Fruit fly (Drosophila melanogaster) whole organism, embryonic: ENCODE data around the gene ND-39.
A peak's percentile ranks its signal among the peaks of the same experiment; 100 is the strongest.

Source experiments
- CG10565 ChIP-seq: fragments of 200-800 bp; sonication (Bioruptor generic); optimal IDR thresholded peaks from 3 replicates; lab custom pipeline; 2016; ENCODE audit warnings: missing biosample characterization, mild to moderate bottlenecking, missing genetic modification characterization
- CG11560 ChIP-seq: fragments of 200-800 bp; sonication (Bioruptor generic); IDR thresholded peaks from 3 replicates; pipeline ENCODE4 v1.3.6; 2022; ENCODE audit warnings: missing biosample characterization, missing genetic modification characterization
- CG12155 ChIP-seq: fragments of 200-800 bp; sonication (Bioruptor generic); optimal IDR thresholded peaks from 3 replicates; lab custom pipeline; 2016; ENCODE audit warnings: missing biosample characterization, missing genetic modification characterization
- CG12219 ChIP-seq: fragments of 200-800 bp; sonication (Bioruptor generic); optimal IDR thresholded peaks from 3 replicates; lab custom pipeline; 2018; ENCODE audit warnings: missing biosample characterization, mild to moderate bottlenecking, missing genetic modification characterization
- CG1233 ChIP-seq: fragments of 200-800 bp; sonication (Bioruptor generic); optimal IDR thresholded peaks from 4 replicates; lab custom pipeline; 2018; ENCODE audit warnings: missing biosample characterization, mild to moderate bottlenecking, missing genetic modification characterization
- CG1529 ChIP-seq: fragments of 200-800 bp; sonication (Bioruptor generic); optimal IDR thresholded peaks from 3 replicates; lab custom pipeline; 2018; ENCODE audit warnings: missing biosample characterization, missing genetic modification characterization
- CG15479 ChIP-seq: fragments of 200-800 bp; sonication (Bioruptor generic); optimal IDR thresholded peaks from 3 replicates; lab custom pipeline; 2019; ENCODE audit warnings: missing biosample characterization, mild to moderate bottlenecking, missing genetic modification characterization, moderate library complexity
- CG32532 ChIP-seq: fragments of 200-800 bp; sonication (Bioruptor generic); IDR thresholded peaks from 2 replicates; pipeline ENCODE4 v1.3.6; 2022; ENCODE audit warnings: missing biosample characterization, missing genetic modification characterization
- CG32767 ChIP-seq: fragments of 200-800 bp; sonication (Bioruptor generic); IDR thresholded peaks from 2 replicates; pipeline ENCODE4 v1.3.6; 2022; ENCODE audit warnings: missing biosample characterization, missing genetic modification characterization
- CG43689 ChIP-seq: fragments of 200-800 bp; sonication (Bioruptor generic); IDR thresholded peaks from 2 replicates; pipeline ENCODE4 v1.3.6; 2022; ENCODE audit warnings: missing biosample characterization, missing genetic modification characterization
- CG6683 ChIP-seq: fragments of 200-800 bp; sonication (Bioruptor generic); optimal IDR thresholded peaks from 2 replicates; lab custom pipeline; 2017; ENCODE audit warnings: missing biosample characterization, mild to moderate bottlenecking, missing genetic modification characterization, missing genetic modification reagents
- CG7372 ChIP-seq: fragments of 200-800 bp; sonication (Bioruptor generic); IDR thresholded peaks from 2 replicates; pipeline ENCODE4 v1.3.6; 2022; ENCODE audit warnings: missing biosample characterization, missing genetic modification characterization
- CG7556 ChIP-seq: fragments of 200-800 bp; sonication (Bioruptor generic); optimal IDR thresholded peaks from 2 replicates; lab custom pipeline; 2017; ENCODE audit warnings: missing biosample characterization, mild to moderate bottlenecking, missing genetic modification characterization
- CG8290 ChIP-seq, 3 experiments: fragments of 200-800 bp; sonication (Bioruptor generic); optimal IDR thresholded peaks; 2 replicates each; lab custom pipeline; 2016 to 2019; ENCODE audit warnings: missing biosample characterization in 3 of 3, missing genetic modification characterization in 3 of 3, mild to moderate bottlenecking in 2 of 3, moderate library complexity in 1 of 3
- CG8765 ChIP-seq: fragments of 200-800 bp; sonication (Bioruptor generic); IDR thresholded peaks from 2 replicates; pipeline ENCODE4 v1.3.6; 2022; ENCODE audit warnings: missing biosample characterization, missing genetic modification characterization
- CTCF ChIP-seq: fragments of 200-800 bp; sonication (Bioruptor generic); optimal IDR thresholded peaks from 2 replicates; lab custom pipeline; 2017; ENCODE audit warnings: missing biosample characterization, mild to moderate bottlenecking, missing genetic modification characterization, moderate library complexity
- CoRest ChIP-seq: fragments of 200-800 bp; sonication (Bioruptor generic); optimal IDR thresholded peaks from 3 replicates; lab custom pipeline; 2018; ENCODE audit warnings: missing biosample characterization, mild to moderate bottlenecking, missing genetic modification characterization, moderate library complexity
- D ChIP-seq, 2 experiments: fragments of 200-800 bp in 1 of 2; fragments of >200 bp in 1 of 2; sonication (Bioruptor generic) in 1 of 2; optimal IDR thresholded peaks; 2 replicates in 1 of 2; 3 replicates in 1 of 2; lab custom pipeline; 2017; ENCODE audit warnings: mild to moderate bottlenecking in 1 of 2, missing biosample characterization in 1 of 2, missing genetic modification characterization in 1 of 2, missing genetic modification reagents in 1 of 2
- Dbx ChIP-seq: fragments of 200-800 bp; sonication (Bioruptor generic); IDR thresholded peaks from 3 replicates; pipeline ENCODE4 v1.3.6; 2022; ENCODE audit warnings: missing biosample characterization, missing genetic modification characterization
- Dip3 ChIP-seq: fragments of 200-800 bp; sonication (Bioruptor generic); optimal IDR thresholded peaks from 3 replicates; lab custom pipeline; 2016; ENCODE audit warnings: missing biosample characterization, missing genetic modification characterization
- GATAe ChIP-seq: fragments of 200-800 bp; sonication (Bioruptor generic); conservative IDR thresholded peaks from 2 replicates; pipeline ENCODE4 v1.3.6; 2022; ENCODE audit warnings: missing biosample characterization, missing genetic modification characterization
- H2.0 ChIP-seq: fragments of 200-800 bp; sonication (Bioruptor generic); IDR thresholded peaks from 2 replicates; pipeline ENCODE4 v1.3.6; 2022; ENCODE audit warnings: missing biosample characterization, missing genetic modification characterization
- NC2β ChIP-seq: fragments of 200-800 bp; sonication (Bioruptor generic); optimal IDR thresholded peaks from 2 replicates; lab custom pipeline; 2016; ENCODE audit warnings: missing biosample characterization, missing genetic modification characterization
- Nf-YA ChIP-seq: fragments of 200-800 bp; sonication (Bioruptor generic); IDR thresholded peaks from 2 replicates; pipeline ENCODE4 v1.3.6; 2022; ENCODE audit warnings: missing biosample characterization, missing genetic modification characterization
- Poxn ChIP-seq: fragments of 200-800 bp; sonication (Bioruptor generic); IDR thresholded peaks from 2 replicates; pipeline ENCODE4 v1.3.6; 2022; ENCODE audit warnings: missing biosample characterization, missing genetic modification characterization
- Ravus ChIP-seq: fragments of 200-800 bp; sonication (Bioruptor generic); IDR thresholded peaks from 2 replicates; pipeline ENCODE4 v1.3.6; 2022; ENCODE audit warnings: missing biosample characterization, missing genetic modification characterization
- Spps ChIP-seq: fragments of 200-800 bp; sonication (Bioruptor generic); optimal IDR thresholded peaks from 2 replicates; lab custom pipeline; 2018; ENCODE audit warnings: missing biosample characterization, mild to moderate bottlenecking, missing genetic modification characterization
- Ssrp ChIP-seq: fragments of 200-800 bp; sonication (Bioruptor generic); optimal IDR thresholded peaks from 2 replicates; lab custom pipeline; 2018; ENCODE audit warnings: missing biosample characterization, mild to moderate bottlenecking, missing genetic modification characterization, moderate library complexity
- Taf1 ChIP-seq: fragments of 200-800 bp; sonication (Bioruptor generic); IDR thresholded peaks from 2 replicates; pipeline ENCODE4 v1.3.6; 2022; ENCODE audit warnings: missing biosample characterization, missing genetic modification characterization
- ac ChIP-seq: fragments of 200-800 bp; sonication (Bioruptor generic); optimal IDR thresholded peaks from 3 replicates; lab custom pipeline; 2017; ENCODE audit warnings: missing biosample characterization, mild to moderate bottlenecking, missing genetic modification characterization
- al ChIP-seq: fragments of 200-800 bp; sonication (Bioruptor generic); IDR thresholded peaks from 2 replicates; pipeline ENCODE4 v1.3.6; 2022; ENCODE audit warnings: missing biosample characterization, missing genetic modification characterization
- ash1 ChIP-seq: fragments of 200-800 bp; sonication (Bioruptor generic); optimal IDR thresholded peaks from 2 replicates; lab custom pipeline; 2018; ENCODE audit warnings: missing biosample characterization, mild to moderate bottlenecking, missing genetic modification characterization
- da ChIP-seq: fragments of 200-800 bp; sonication (Bioruptor generic); optimal IDR thresholded peaks from 2 replicates; lab custom pipeline; 2016; ENCODE audit warnings: missing biosample characterization, missing genetic modification characterization
- dan ChIP-seq: fragments of 200-800 bp; sonication (Bioruptor generic); IDR thresholded peaks from 2 replicates; pipeline ENCODE4 v1.3.6; 2022; ENCODE audit warnings: missing biosample characterization, missing genetic modification characterization
- danr ChIP-seq: fragments of 200-800 bp; sonication (Bioruptor generic); IDR thresholded peaks from 2 replicates; pipeline ENCODE4 v1.3.6; 2022; ENCODE audit warnings: missing biosample characterization, missing genetic modification characterization
- dm ChIP-seq: fragments of 200-800 bp; sonication (Bioruptor generic); optimal IDR thresholded peaks from 3 replicates; lab custom pipeline; 2016; ENCODE audit warnings: missing biosample characterization, missing genetic modification characterization
- dpn ChIP-seq, 2 experiments: fragments of 200-800 bp; sonication (Bioruptor generic); optimal IDR thresholded peaks; 3 replicates each; lab custom pipeline; 2016; ENCODE audit warnings: missing biosample characterization in 2 of 2, missing genetic modification characterization in 2 of 2
- esg ChIP-seq: fragments of 200-800 bp; sonication (Bioruptor generic); conservative IDR thresholded peaks from 2 replicates; pipeline ENCODE4 v1.3.6; 2022; ENCODE audit warnings: missing biosample characterization, missing genetic modification characterization
- fru ChIP-seq: fragments of >200 bp; optimal IDR thresholded peaks from 2 replicates; lab custom pipeline; 2017
- inv ChIP-seq: fragments of 200-800 bp; sonication (Bioruptor generic); IDR thresholded peaks from 2 replicates; pipeline ENCODE4 v1.3.6; 2022; ENCODE audit warnings: missing biosample characterization, missing genetic modification characterization; ENCODE audit not compliant: partially characterized antibody
- jigr1 ChIP-seq: fragments of 200-800 bp; sonication (Bioruptor generic); IDR thresholded peaks from 3 replicates; pipeline ENCODE4 v1.3.6; 2022; ENCODE audit warnings: missing biosample characterization, missing genetic modification characterization
- kni ChIP-seq: fragments of 200-800 bp; sonication (Bioruptor generic); optimal IDR thresholded peaks from 3 replicates; lab custom pipeline; 2017; ENCODE audit warnings: mild to moderate bottlenecking, missing biosample characterization, missing genetic modification reagents, missing genetic modification characterization
- lola ChIP-seq, 3 experiments: fragments of >200 bp in 2 of 3; fragments of 200-800 bp in 1 of 3; sonication (Bioruptor generic) in 1 of 3; optimal IDR thresholded peaks; 2 replicates each; lab custom pipeline; 2017 to 2019; ENCODE audit warnings: missing biosample characterization in 3 of 3, missing genetic modification characterization in 3 of 3, mild to moderate bottlenecking in 1 of 3, moderate library complexity in 1 of 3
- nerfin-1 ChIP-seq: fragments of 200-800 bp; sonication (Bioruptor generic); optimal IDR thresholded peaks from 3 replicates; lab custom pipeline; 2019; ENCODE audit warnings: missing biosample characterization, mild to moderate bottlenecking, missing genetic modification characterization, moderate library complexity
- otp ChIP-seq: fragments of 200-800 bp; sonication (Bioruptor generic); IDR thresholded peaks from 3 replicates; pipeline ENCODE4, ENCODE4 v1.3.6; 2022; ENCODE audit warnings: missing biosample characterization, missing genetic modification characterization
- p53 ChIP-seq: fragments of 200-800 bp; sonication (Bioruptor generic); optimal IDR thresholded peaks from 2 replicates; lab custom pipeline; 2016; ENCODE audit warnings: missing biosample characterization, missing genetic modification characterization
- ro ChIP-seq: fragments of 200-800 bp; sonication (Bioruptor generic); IDR thresholded peaks from 2 replicates; pipeline ENCODE4 v1.3.6; 2022; ENCODE audit warnings: missing biosample characterization, missing genetic modification characterization
- salm ChIP-seq: fragments of 200-800 bp; sonication (Bioruptor generic); optimal IDR thresholded peaks from 2 replicates; lab custom pipeline; 2018; ENCODE audit warnings: missing biosample characterization, mild to moderate bottlenecking, missing genetic modification characterization
- schlank ChIP-seq: fragments of 200-800 bp; sonication (Bioruptor generic); optimal IDR thresholded peaks from 2 replicates; lab custom pipeline; 2018; ENCODE audit warnings: missing biosample characterization, mild to moderate bottlenecking, missing genetic modification characterization
- trh ChIP-seq: fragments of 200-800 bp; sonication (Bioruptor generic); optimal IDR thresholded peaks from 2 replicates; lab custom pipeline; 2016; ENCODE audit warnings: missing biosample characterization, missing genetic modification characterization
- ttk ChIP-seq: fragments of 200-800 bp; sonication (Bioruptor generic); IDR thresholded peaks from 2 replicates; pipeline ENCODE4 v2.1.2; 2022; ENCODE audit warnings: missing biosample characterization, missing genetic modification characterization
- unc-4 ChIP-seq: fragments of 200-800 bp; sonication (Bioruptor generic); IDR thresholded peaks from 2 replicates; pipeline ENCODE4 v1.3.6; 2022; ENCODE audit warnings: missing biosample characterization, missing genetic modification characterization; ENCODE audit not compliant: partially characterized antibody

Gene ND-39

DNA sequence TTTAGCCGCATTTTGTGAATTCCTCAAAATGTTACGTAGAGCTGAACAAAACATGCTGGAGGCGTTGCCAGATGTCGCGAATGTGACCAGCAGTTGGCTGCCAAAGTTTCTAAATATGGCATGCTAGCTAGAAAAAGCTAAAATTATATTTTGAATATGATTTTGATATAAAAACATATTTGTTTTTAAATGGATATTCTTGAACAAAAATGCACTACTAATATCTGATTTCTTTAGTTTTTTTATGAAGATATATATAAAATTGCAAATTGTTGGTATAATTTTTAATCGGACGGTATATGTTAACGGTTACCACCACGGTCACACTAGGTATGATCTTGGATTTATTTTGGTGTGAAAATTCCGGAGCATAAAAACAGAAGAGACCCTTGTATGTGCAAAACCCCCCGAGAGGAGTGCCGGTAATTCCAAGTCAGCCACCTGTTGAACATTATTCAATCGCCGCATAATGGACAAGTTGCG lies 28.8 kb downstream of the ND-39 start, which contains the start of the genes mTerf3 and CG5104 (continued):
- TF ChIP-seq Ravus, result no peak
- TF ChIP-seq CG32767, result no peak
- no peak for TF ChIP-seq danr (GFP tag; lab: Robert Waterston, UW)
- no peak for TF ChIP-seq CG43689 (GFP tag; lab: Robert Waterston, UW)
- no peak for TF ChIP-seq da (GFP tag; lab: Kevin White, UChicago)
- TF ChIP-seq CG15479 (GFP tag; lab: Kevin White, UChicago), result no peak
- no peak for TF ChIP-seq CG7372 (GFP tag; lab: Robert Waterston, UW)
- TF ChIP-seq unc-4 (GFP tag; lab: Robert Waterston, UW), result no peak
- TF ChIP-seq trh (GFP tag; lab: Kevin White, UChicago), result no peak
- TF ChIP-seq CoRest, result peak; percentile 46
- TF ChIP-seq CG1233, result no peak
- no peak for TF ChIP-seq D (optimal IDR thresholded peaks at IDR 0.05; lab: Kevin White, UChicago)
- TF ChIP-seq D (GFP tag; optimal IDR thresholded peaks at IDR 0.05; lab: Kevin White, UChicago), result no peak
- no peak for TF ChIP-seq Taf1
- no peak for TF ChIP-seq Dip3
- no peak for TF ChIP-seq jigr1
- TF ChIP-seq NC2β (GFP tag; lab: Kevin White, UChicago), result no peak
- peak; percentile 86 for TF ChIP-seq nerfin-1 (tag; lab: Kevin White, UChicago)
- TF ChIP-seq ash1 (GFP tag; lab: Kevin White, UChicago), result no peak
- TF ChIP-seq Dbx (GFP tag; lab: Robert Waterston, UW), result no peak
- TF ChIP-seq CG11560 (tag; lab: Robert Waterston, UW), result no peak
- peak in 1 of 2 experiments; percentile 30 for TF ChIP-seq dpn (GFP tag; optimal IDR thresholded peaks at IDR 0.05; lab: Kevin White, UChicago)
- TF ChIP-seq esg (GFP tag; lab: Robert Waterston, UW), result no peak
- no peak for TF ChIP-seq fru
- no peak for TF ChIP-seq Poxn (GFP tag; lab: Robert Waterston, UW)
- peak; percentile 31 for TF ChIP-seq dm
- TF ChIP-seq p53, result no peak
- no peak for TF ChIP-seq ac (GFP tag; lab: Kevin White, UChicago)
- TF ChIP-seq CG12155, result no peak
- TF ChIP-seq inv (GFP tag; lab: Robert Waterston, UW), result no peak
- no peak for TF ChIP-seq schlank (tag; lab: Kevin White, UChicago)
- TF ChIP-seq ro, result no peak
- no peak for TF ChIP-seq CG6683 (GFP tag; lab: Kevin White, UChicago)
- peak; percentile 7 for TF ChIP-seq Ssrp (tag; lab: Kevin White, UChicago)
- no peak for TF ChIP-seq GATAe (GFP tag; lab: Robert Waterston, UW)
- no peak for TF ChIP-seq CG7556 (GFP tag; lab: Kevin White, UChicago)
- no peak for TF ChIP-seq Nf-YA (GFP tag; lab: Robert Waterston, UW)
- no peak for TF ChIP-seq salm (tag; lab: Kevin White, UChicago)
- TF ChIP-seq lola (GFP tag; optimal IDR thresholded peaks at IDR 0.05; lab: Kevin White, UChicago), result peak in 1 of 3 experiments; percentile 34
- no peak for TF ChIP-seq CG10565
- no peak for TF ChIP-seq CG32532 (GFP tag; lab: Robert Waterston, UW)
- no peak for TF ChIP-seq CTCF (GFP tag; lab: Kevin White, UChicago)
- TF ChIP-seq dan (GFP tag; lab: Robert Waterston, UW), result no peak
- no peak for TF ChIP-seq ttk
- no peak for TF ChIP-seq kni (GFP tag; lab: Kevin White, UChicago)
- no peak for TF ChIP-seq Spps (tag; lab: Kevin White, UChicago)
- TF ChIP-seq CG1529 (GFP tag; lab: Kevin White, UChicago), result no peak
- no peak for TF ChIP-seq otp (GFP tag; lab: Robert Waterston, UW)
- TF ChIP-seq CG8290 (GFP tag; optimal IDR thresholded peaks at IDR 0.05; lab: Kevin White, UChicago), result peak; percentile 40
- TF ChIP-seq CG8290 (tag; optimal IDR thresholded peaks at IDR 0.05; lab: Kevin White, UChicago), result no peak
- no peak for TF ChIP-seq CG12219 (GFP tag; lab: Kevin White, UChicago)
- TF ChIP-seq al (GFP tag; lab: Robert Waterston, UW), result no peak
- TF ChIP-seq CG8765 (GFP tag; lab: Robert Waterston, UW), result no peak
- TF ChIP-seq H2.0, result no peak
